Worm (Caenorhabditis elegans) whole organism, young adult: ENCODE results near the gene Y55H10A.2.

Experiments used
- B0261.1 ChIP-seq: sonication (generic microtip); optimal IDR thresholded peaks from 2 replicates; lab custom pipeline; 2016; ENCODE audit warnings: mild to moderate bottlenecking, missing genetic modification characterization, moderate library complexity, missing compliant biosample characterization
- B0336.3 ChIP-seq: fragments of 200-800 bp; sonication (Bioruptor generic); IDR thresholded peaks from 2 replicates; pipeline ENCODE4 v1.3.6; 2022; ENCODE audit warnings: missing genetic modification characterization, missing compliant biosample characterization
- F52B5.7 ChIP-seq: sonication (generic microtip); optimal IDR thresholded peaks from 2 replicates; lab custom pipeline; 2016; ENCODE audit warnings: mild to moderate bottlenecking, missing genetic modification characterization, missing compliant biosample characterization
- F57A8.1 ChIP-seq: fragments of 200-800 bp; sonication (Bioruptor generic); optimal IDR thresholded peaks from 2 replicates; lab custom pipeline; 2018; ENCODE audit warnings: mild to moderate bottlenecking, missing genetic modification characterization, moderate library complexity, missing compliant biosample characterization
- F57C9.4 ChIP-seq: sonication (generic microtip); optimal IDR thresholded peaks from 2 replicates; lab custom pipeline; 2017; ENCODE audit warnings: mild to moderate bottlenecking, missing genetic modification characterization, missing compliant biosample characterization
- K11D2.4 ChIP-seq: fragments of 200-800 bp; sonication (Bioruptor generic); IDR thresholded peaks from 2 replicates; pipeline ENCODE4 v1.3.6; 2022; ENCODE audit warnings: missing genetic modification reagents, missing genetic modification characterization, missing compliant biosample characterization
- T07F8.4 ChIP-seq: sonication (generic microtip); optimal IDR thresholded peaks from 2 replicates; lab custom pipeline; 2016; ENCODE audit warnings: mild to moderate bottlenecking, missing genetic modification characterization, moderate library complexity, missing compliant biosample characterization
- Y53G8AR.9 ChIP-seq: fragments of 200-800 bp; sonication (Bioruptor generic); conservative IDR thresholded peaks from 2 replicates; pipeline ENCODE4 v1.3.6; 2022; ENCODE audit warnings: missing genetic modification reagents, missing genetic modification characterization, missing compliant biosample characterization
- ZK185.1 ChIP-seq: sonication (generic microtip); optimal IDR thresholded peaks from 2 replicates; lab custom pipeline; 2016; ENCODE audit warnings: mild to moderate bottlenecking, missing genetic modification characterization, missing compliant biosample characterization; ENCODE audit not compliant: poor library complexity, severe bottlenecking
- attf-3 ChIP-seq: fragments of 200-800 bp; sonication (Bioruptor generic); conservative IDR thresholded peaks from 2 replicates; pipeline ENCODE4 v1.3.6; 2022; ENCODE audit warnings: missing genetic modification reagents, missing genetic modification characterization, missing compliant biosample characterization
- bed-2 ChIP-seq: fragments of 200-800 bp; sonication (Bioruptor generic); IDR thresholded peaks from 2 replicates; pipeline ENCODE4 v1.3.6; 2022; ENCODE audit warnings: missing genetic modification reagents, missing genetic modification characterization, missing compliant biosample characterization
- cebp-1 ChIP-seq, 2 experiments: fragments of 200-800 bp in 1 of 2; sonication (Bioruptor generic) in 1 of 2; sonication (generic microtip) in 1 of 2; IDR thresholded peaks in 1 of 2; optimal IDR thresholded peaks in 1 of 2; 2 replicates each; pipeline versions ENCODE4 v1.3.6 to Lab custom; 2017 to 2022; ENCODE audit warnings: missing compliant biosample characterization in 2 of 2, missing genetic modification characterization in 2 of 2, mild to moderate bottlenecking in 1 of 2, missing genetic modification reagents in 1 of 2, moderate library complexity in 1 of 2
- ceh-58 ChIP-seq: fragments of 200-800 bp; sonication (Bioruptor generic); IDR thresholded peaks from 2 replicates; pipeline ENCODE4 v1.3.6; 2022; ENCODE audit warnings: missing genetic modification characterization, missing compliant biosample characterization
- ceh-79 ChIP-seq: sonication (generic microtip); optimal IDR thresholded peaks from 2 replicates; lab custom pipeline; 2017; ENCODE audit warnings: mild to moderate bottlenecking, missing genetic modification characterization, missing compliant biosample characterization
- chd-7 ChIP-seq: sonication (generic microtip); optimal IDR thresholded peaks from 2 replicates; lab custom pipeline; 2016; ENCODE audit warnings: mild to moderate bottlenecking, missing genetic modification characterization, moderate library complexity, missing compliant biosample characterization
- die-1 ChIP-seq: sonication (generic microtip); optimal IDR thresholded peaks from 2 replicates; lab custom pipeline; 2016; ENCODE audit warnings: missing genotype, mild to moderate bottlenecking, missing genetic modification characterization, missing compliant biosample characterization
- dox-1 ChIP-seq: fragments of 200-800 bp; sonication (Bioruptor generic); IDR thresholded peaks from 2 replicates; pipeline ENCODE4 v1.3.6; 2022; ENCODE audit warnings: missing genetic modification reagents, missing genetic modification characterization, missing compliant biosample characterization
- efl-1 ChIP-seq: fragments of 150-350 bp; optimal IDR thresholded peaks from 2 replicates; lab custom pipeline; 2014; ENCODE audit warnings: missing biosample characterization, missing genetic modification reagents, missing genetic modification characterization
- ekl-4 ChIP-seq: fragments of 200-800 bp; sonication (Bioruptor generic); IDR thresholded peaks from 2 replicates; pipeline ENCODE4 v1.3.6; 2022; ENCODE audit warnings: missing genetic modification reagents, missing genetic modification characterization, missing compliant biosample characterization
- gei-17 ChIP-seq: fragments of 200-800 bp; sonication (Bioruptor generic); optimal IDR thresholded peaks from 2 replicates; lab custom pipeline; 2018; ENCODE audit warnings: mild to moderate bottlenecking, missing genetic modification characterization, missing compliant biosample characterization
- lin-35 ChIP-seq, 3 experiments: fragments of 150-350 bp in 2 of 3; sonication (generic microtip) in 1 of 3; optimal IDR thresholded peaks; 2 replicates each; lab custom pipeline; 2014 to 2018; ENCODE audit warnings: missing biosample characterization in 3 of 3, missing genetic modification characterization in 3 of 3, missing genetic modification reagents in 3 of 3
- lin-40 ChIP-seq: sonication (generic microtip); optimal IDR thresholded peaks from 2 replicates; lab custom pipeline; 2016; ENCODE audit warnings: missing genetic modification characterization, mild to moderate bottlenecking, missing compliant biosample characterization, missing genotype, missing genetic modification reagents
- lin-54 ChIP-seq: fragments of 200-800 bp; sonication (Bioruptor generic); optimal IDR thresholded peaks from 2 replicates; lab custom pipeline; 2018; ENCODE audit warnings: mild to moderate bottlenecking, missing genetic modification characterization, missing compliant biosample characterization
- madf-6 ChIP-seq: fragments of 200-800 bp; sonication (Bioruptor generic); IDR thresholded peaks from 2 replicates; pipeline ENCODE4 v1.3.6; 2022; ENCODE audit warnings: missing genetic modification reagents, missing genetic modification characterization, missing compliant biosample characterization
- mcd-1 ChIP-seq: fragments of 200-800 bp; sonication (Bioruptor generic); IDR thresholded peaks from 2 replicates; pipeline ENCODE4 v1.3.6; 2022; ENCODE audit warnings: missing genetic modification reagents, missing genetic modification characterization, missing compliant biosample characterization
- mel-28 ChIP-seq: sonication (generic microtip); optimal IDR thresholded peaks from 2 replicates; lab custom pipeline; 2016; ENCODE audit warnings: borderline replicate concordance, mild to moderate bottlenecking, missing genetic modification characterization, missing compliant biosample characterization
- nfya-1 ChIP-seq: sonication (generic microtip); optimal IDR thresholded peaks from 2 replicates; lab custom pipeline; 2017; ENCODE audit warnings: antibody characterized with exemption, missing compliant biosample characterization, missing genetic modification characterization, borderline replicate concordance; ENCODE audit not compliant: insufficient read depth
- nfya-2 ChIP-seq: fragments of 200-800 bp; sonication (Bioruptor generic); IDR thresholded peaks from 2 replicates; pipeline ENCODE4 v1.3.6; 2022; ENCODE audit warnings: missing genetic modification reagents, missing genetic modification characterization, missing compliant biosample characterization
- nfyb-1 ChIP-seq: fragments of 200-800 bp; sonication (Bioruptor generic); IDR thresholded peaks from 2 replicates; pipeline ENCODE4 v1.3.6; 2022; ENCODE audit warnings: missing genetic modification reagents, missing genetic modification characterization, missing compliant biosample characterization
- nhr-179 ChIP-seq: sonication (generic microtip); optimal IDR thresholded peaks from 2 replicates; lab custom pipeline; 2016; ENCODE audit warnings: mild to moderate bottlenecking, missing genetic modification characterization, missing compliant biosample characterization
- pbrm-1 ChIP-seq: fragments of 200-800 bp; sonication (Bioruptor generic); IDR thresholded peaks from 2 replicates; pipeline ENCODE4 v1.3.6; 2022; ENCODE audit warnings: missing genetic modification reagents, missing genetic modification characterization, missing compliant biosample characterization
- pha-4 ChIP-seq: fragments of 150-350 bp; sonication (generic microtip); optimal IDR thresholded peaks from 2 replicates; lab custom pipeline; 2014; ENCODE audit warnings: missing biosample characterization, missing genetic modification reagents, missing genetic modification characterization
- rcor-1 ChIP-seq: fragments of 200-800 bp; sonication (Bioruptor generic); IDR thresholded peaks from 2 replicates; pipeline ENCODE4 v1.3.6; 2022; ENCODE audit warnings: missing genetic modification reagents, missing genetic modification characterization, missing compliant biosample characterization
- repo-1 ChIP-seq: sonication (generic microtip); optimal IDR thresholded peaks from 2 replicates; lab custom pipeline; 2017; ENCODE audit warnings: mild to moderate bottlenecking, missing genetic modification characterization, missing compliant biosample characterization
- snpc-1.3 ChIP-seq: sonication (generic microtip); optimal IDR thresholded peaks from 2 replicates; lab custom pipeline; 2017; ENCODE audit warnings: missing genetic modification characterization, mild to moderate bottlenecking, missing compliant biosample characterization, antibody characterized with exemption, moderate library complexity, missing genotype, missing genetic modification reagents; ENCODE audit not compliant: insufficient read depth
- snpc-4 ChIP-seq, 5 experiments: fragments of 150-350 bp in 1 of 5; sonication (generic microtip) in 4 of 5; optimal IDR thresholded peaks; 2 replicates each; lab custom pipeline; 2014 to 2018; ENCODE audit warnings: missing genetic modification characterization in 5 of 5, missing biosample characterization in 3 of 5, antibody characterized with exemption in 2 of 5, mild to moderate bottlenecking in 2 of 5, missing compliant biosample characterization in 2 of 5, missing genotype in 2 of 5, moderate library complexity in 2 of 5, missing genetic modification reagents in 1 of 5
- zfh-2 ChIP-seq: fragments of 200-800 bp; sonication (Bioruptor generic); conservative IDR thresholded peaks from 2 replicates; pipeline ENCODE4 v1.3.6; 2022; ENCODE audit warnings: missing genetic modification reagents, missing genetic modification characterization, missing compliant biosample characterization
- ztf-26 ChIP-seq: sonication (generic microtip); optimal IDR thresholded peaks from 2 replicates; lab custom pipeline; 2017; ENCODE audit warnings: missing genetic modification characterization, missing compliant biosample characterization

The Y55H10A.2 gene

DNA sequence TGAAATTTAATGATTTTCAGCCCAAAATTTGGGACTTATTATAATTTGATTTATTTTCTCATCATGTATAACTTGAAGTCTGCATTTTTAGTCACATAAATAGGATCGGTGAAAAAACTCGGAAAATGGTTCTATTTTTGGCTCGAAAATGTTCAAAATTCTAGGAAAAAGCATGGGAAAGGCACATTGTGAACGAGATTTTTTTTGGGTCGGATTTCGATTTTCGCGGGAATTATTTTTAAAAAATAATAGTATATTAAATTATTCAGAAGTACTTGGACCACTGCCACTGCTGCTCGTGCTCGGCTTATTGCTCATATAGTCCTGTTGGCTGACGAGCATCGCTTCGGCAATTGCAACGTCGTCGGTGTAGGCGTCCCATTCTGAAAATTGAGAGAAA lies 10.0 kb downstream of the Y55H10A.2 start:
- TF ChIP-seq pha-4 (tag; lab: Kevin White, UChicago) (no peak), ceh-58 (GFP tag; lab: Robert Waterston, UW) (no peak), bed-2 (no peak), rcor-1 (GFP tag; lab: Robert Waterston, UW) (no peak), lin-54 (GFP tag; lab: Kevin White, UChicago) (no peak), B0261.1 (tag; lab: Kevin White, UChicago) (no peak), repo-1 (tag; lab: Kevin White, UChicago) (peak; percentile 74), F57A8.1 (GFP tag; lab: Kevin White, UChicago) (no peak), lin-35 (GFP tag; optimal IDR thresholded peaks at IDR 0.05; lab: Kevin White, UChicago) (peak in 1 of 3 experiments; percentile 1), F52B5.7 (peak; percentile 32), ztf-26 (tag; lab: Kevin White, UChicago) (peak; percentile 35)
- TF ChIP-seq, all 124 proteins: peak for 4

DNA sequence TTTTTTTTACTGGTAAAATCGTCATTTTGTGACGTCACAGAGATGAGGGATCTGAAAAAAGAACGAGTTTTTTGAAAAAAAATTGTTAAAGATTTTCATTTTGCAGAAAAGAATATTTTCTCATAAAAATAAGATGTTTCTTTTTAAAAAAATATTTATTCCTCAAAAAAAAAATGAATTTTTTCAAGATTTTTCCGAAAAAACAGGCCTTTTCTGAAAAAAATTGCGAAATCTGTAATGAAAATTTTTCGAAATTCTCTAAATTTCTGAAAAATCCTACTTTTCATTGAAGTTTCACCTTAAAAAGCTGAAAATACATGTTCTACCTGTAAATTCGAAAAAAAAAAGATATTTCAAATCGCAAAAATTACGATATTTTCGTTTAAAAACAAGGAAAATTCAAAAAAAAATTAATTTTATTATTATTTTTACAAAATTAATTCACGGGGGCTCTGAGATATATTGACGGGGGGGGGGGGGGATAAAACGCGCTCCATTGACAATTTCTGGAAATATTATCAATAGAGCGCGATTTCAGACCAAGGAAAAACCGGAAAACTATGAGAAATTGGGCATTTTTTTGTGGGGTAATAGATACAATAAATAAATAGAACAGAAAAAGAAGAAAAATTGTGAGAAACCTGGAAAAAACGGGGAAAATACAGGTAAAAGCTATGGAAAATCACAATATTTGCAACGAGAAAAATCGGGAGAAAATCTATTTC lies 14.9 kb downstream of the Y55H10A.2 start, which contains the start of gene otub-4:
TSS of gene otub-4 (minus strand) at position 51 of the 725 bp plus-strand sequence.
- no peak for TF ChIP-seq snpc-4 (GFP tag; optimal IDR thresholded peaks at IDR 0.05; lab: Kevin White, UChicago)
- no peak for TF ChIP-seq snpc-4 (tag; optimal IDR thresholded peaks at IDR 0.05; lab: Kevin White, UChicago)
- no peak for TF ChIP-seq cebp-1 (GFP tag; IDR thresholded peaks at IDR 0.05; lab: Robert Waterston, UW)
- TF ChIP-seq cebp-1 (tag; optimal IDR thresholded peaks at IDR 0.05; lab: Kevin White, UChicago): peak; percentile 24
- no peak for TF ChIP-seq rcor-1 (GFP tag; lab: Robert Waterston, UW)
- TF ChIP-seq mcd-1: peak; percentile 58; the same call in 1 of the 2 replicates
- TF ChIP-seq ceh-79: no peak
- no peak for TF ChIP-seq nfya-2
- TF ChIP-seq gei-17 (GFP tag; lab: Kevin White, UChicago): no peak

DNA sequence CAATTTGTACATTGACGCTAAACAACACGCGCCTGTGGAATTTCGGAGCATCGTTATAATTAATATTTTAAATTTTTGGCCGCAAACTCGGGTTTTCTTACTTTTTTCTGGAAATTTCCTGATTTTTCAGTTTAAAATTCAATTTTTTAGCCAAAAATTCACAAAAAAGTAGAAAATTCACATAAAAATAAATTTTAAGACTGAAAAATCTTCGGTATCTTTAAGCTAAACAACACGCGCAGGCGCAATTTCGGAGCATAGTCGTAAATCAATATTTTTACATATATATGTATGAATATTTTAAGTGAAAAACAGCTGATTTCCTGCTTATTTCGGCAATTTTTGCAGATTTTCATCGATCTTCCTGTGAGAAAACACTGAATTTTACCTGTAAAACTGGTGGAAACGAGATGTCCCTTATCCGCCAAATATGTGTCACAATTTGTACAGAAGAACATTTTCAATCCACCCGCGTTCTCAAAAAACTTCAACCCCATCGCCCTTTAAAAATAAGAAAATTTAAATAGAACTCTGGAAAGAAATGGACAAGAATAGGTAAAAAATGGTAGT lies 19.1 kb downstream of the Y55H10A.2 start, which contains the start of gene B0546.3:
TSS of gene B0546.3 (minus strand) at position 504 of the 570 bp plus-strand sequence.
- TF ChIP-seq F52B5.7: no peak
- 0 out of 2 replicates have a peak, but pooled peaks have one; percentile 34 for TF ChIP-seq Y53G8AR.9 (GFP tag; lab: Robert Waterston, UW)
- peak; percentile 47; the same call in 1 of the 2 replicates for TF ChIP-seq ekl-4 (GFP tag; lab: Robert Waterston, UW)
- peak; percentile 54 for TF ChIP-seq repo-1 (tag; lab: Kevin White, UChicago)
- TF ChIP-seq mel-28 (tag; lab: Kevin White, UChicago): no peak
- no peak for TF ChIP-seq nfya-1 (tag; lab: Kevin White, UChicago)
- TF ChIP-seq lin-40 (tag; lab: Kevin White, UChicago): no peak
- TF ChIP-seq efl-1 (GFP tag; lab: Kevin White, UChicago): no peak
- TF ChIP-seq K11D2.4: no peak
- TF ChIP-seq attf-3 (GFP tag; lab: Robert Waterston, UW): peak; percentile 30; the same call in 1 of the 2 replicates
- 0 out of 2 replicates have a peak, but pooled peaks have one; percentile 10 for TF ChIP-seq dox-1 (GFP tag; lab: Robert Waterston, UW)
- TF ChIP-seq nhr-179 (tag; lab: Kevin White, UChicago): no peak
- peak; percentile 59 for TF ChIP-seq F57C9.4 (tag; lab: Kevin White, UChicago)
- TF ChIP-seq nfyb-1 (GFP tag; lab: Robert Waterston, UW): 0 out of 2 replicates have a peak, but pooled peaks have one; percentile 57
- TF ChIP-seq chd-7 (tag; lab: Kevin White, UChicago): peak; percentile 39
- TF ChIP-seq pbrm-1 (GFP tag; lab: Robert Waterston, UW): no peak
- no peak for TF ChIP-seq snpc-4 (GFP tag; optimal IDR thresholded peaks at IDR 0.05; lab: Kevin White, UChicago)
- peak in 1 of 4 experiments; percentile 11 for TF ChIP-seq snpc-4 (tag; optimal IDR thresholded peaks at IDR 0.05; lab: Kevin White, UChicago)
- TF ChIP-seq die-1 (tag; lab: Kevin White, UChicago): no peak
- no peak for TF ChIP-seq T07F8.4 (tag; lab: Kevin White, UChicago)
- no peak for TF ChIP-seq ZK185.1 (tag; lab: Kevin White, UChicago)
- TF ChIP-seq rcor-1 (GFP tag; lab: Robert Waterston, UW): no peak
- TF ChIP-seq zfh-2 (GFP tag; lab: Robert Waterston, UW): no peak
- no peak for TF ChIP-seq snpc-1.3
- TF ChIP-seq ztf-26 (tag; lab: Kevin White, UChicago): peak; percentile 63
- 0 out of 2 replicates have a peak, but pooled peaks have one; percentile 25 for TF ChIP-seq madf-6 (GFP tag; lab: Robert Waterston, UW)
- TF ChIP-seq B0336.3 (GFP tag; lab: Robert Waterston, UW): 0 out of 2 replicates have a peak, but pooled peaks have one; percentile 29
- TF ChIP-seq, all 124 proteins: peak for 12
